Worm (Caenorhabditis elegans) whole organism, young adult: ENCODE measurements around the gene cpt-4.

Experiments
- ceh-40 ChIP-seq: fragments of 200-800 bp; sonication (Bioruptor generic); IDR thresholded peaks from 2 replicates; pipeline ENCODE4 v1.3.6; 2022; ENCODE audit warnings: missing genetic modification characterization, missing compliant biosample characterization
- dpl-1 ChIP-seq: fragments of 150-350 bp; optimal IDR thresholded peaks from 2 replicates; lab custom pipeline; 2014; ENCODE audit warnings: missing biosample characterization, missing genetic modification reagents, missing genetic modification characterization
- efl-1 ChIP-seq: fragments of 150-350 bp; optimal IDR thresholded peaks from 2 replicates; lab custom pipeline; 2014; ENCODE audit warnings: missing biosample characterization, missing genetic modification reagents, missing genetic modification characterization

DNA sequence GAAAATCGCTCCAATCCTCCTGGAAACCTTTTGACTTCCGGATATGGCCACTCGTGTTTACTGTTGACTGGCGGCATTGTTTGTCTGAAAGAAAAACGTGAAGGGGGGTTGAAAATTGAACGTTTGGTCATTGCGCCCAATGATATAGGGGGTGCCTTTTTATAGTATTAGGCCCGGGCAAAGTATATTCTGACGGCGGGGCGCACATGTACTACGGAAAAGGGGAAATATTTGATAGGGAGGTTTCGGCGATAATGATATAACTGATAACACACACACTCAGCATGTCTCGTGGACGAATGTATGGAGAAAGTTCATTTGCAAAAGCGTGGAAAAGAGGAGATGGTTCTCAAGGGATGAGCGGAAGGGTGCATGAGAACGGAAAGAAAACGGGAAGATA is at the start of gene cpt-4:
- TF ChIP-seq efl-1 (GFP tag; lab: Kevin White, UChicago) (no peak), dpl-1 (GFP tag; lab: Kevin White, UChicago) (no peak), ceh-40 (GFP tag; lab: Robert Waterston, UW) (no peak)
